Fruit fly (Drosophila melanogaster) whole organism, prepupa: ENCODE measurements around the gene sick.

Source experiments
- Blimp-1 ChIP-seq: fragments of 200-800 bp; sonication (Bioruptor generic); optimal IDR thresholded peaks from 3 replicates; lab custom pipeline; 2017; ENCODE audit warnings: missing biosample characterization, missing genetic modification characterization, mild to moderate bottlenecking, moderate library complexity, missing genetic modification reagents
- CG10669 ChIP-seq: fragments of 200-800 bp; sonication (Bioruptor generic); optimal IDR thresholded peaks from 3 replicates; lab custom pipeline; 2018; ENCODE audit warnings: missing biosample characterization, mild to moderate bottlenecking, missing genetic modification characterization, moderate library complexity
- CG11294 ChIP-seq: fragments of 200-800 bp; sonication (Bioruptor generic); IDR thresholded peaks from 2 replicates; pipeline ENCODE4 v1.3.6; 2022; ENCODE audit warnings: missing biosample characterization, missing genetic modification characterization
- CG15336 ChIP-seq: fragments of 200-800 bp; sonication (Bioruptor generic); IDR thresholded peaks from 2 replicates; pipeline ENCODE4 v1.3.6; 2022; ENCODE audit warnings: missing biosample characterization, missing genetic modification characterization
- CG3032 ChIP-seq: fragments of 200-800 bp; optimal IDR thresholded peaks from 2 replicates; lab custom pipeline; 2019; ENCODE audit warnings: missing biosample characterization, mild to moderate bottlenecking, missing genetic modification characterization, moderate library complexity
- CG31627 ChIP-seq: fragments of 200-800 bp; sonication (Bioruptor generic); optimal IDR thresholded peaks from 3 replicates; lab custom pipeline; 2016; ENCODE audit warnings: missing biosample characterization, missing genetic modification characterization
- CG32006 ChIP-seq: fragments of 200-800 bp; sonication (Bioruptor generic); optimal IDR thresholded peaks from 3 replicates; lab custom pipeline; 2017; ENCODE audit warnings: missing biosample characterization, mild to moderate bottlenecking, missing genetic modification characterization
- CG34406 ChIP-seq: fragments of 200-800 bp; sonication (Bioruptor generic); optimal IDR thresholded peaks from 3 replicates; lab custom pipeline; 2016; ENCODE audit warnings: missing biosample characterization, missing genetic modification characterization
- CG4318 ChIP-seq: fragments of 200-800 bp; sonication (Bioruptor generic); optimal IDR thresholded peaks from 3 replicates; lab custom pipeline; 2017; ENCODE audit warnings: missing biosample characterization, mild to moderate bottlenecking, missing genetic modification characterization
- CG6163 ChIP-seq: fragments of 200-800 bp; sonication (Bioruptor generic); IDR thresholded peaks from 3 replicates; pipeline ENCODE4 v1.3.6; 2022; ENCODE audit warnings: missing biosample characterization, missing genetic modification characterization
- CG6792 ChIP-seq: fragments of 200-800 bp; sonication (Bioruptor generic); optimal IDR thresholded peaks from 3 replicates; lab custom pipeline; 2016; ENCODE audit warnings: missing biosample characterization, missing genetic modification characterization
- CG6808 ChIP-seq: fragments of 200-800 bp; sonication (Bioruptor generic); optimal IDR thresholded peaks from 3 replicates; lab custom pipeline; 2017; ENCODE audit warnings: missing biosample characterization, missing genetic modification characterization, mild to moderate bottlenecking, moderate library complexity, missing genetic modification reagents
- CG6854 ChIP-seq: fragments of 200-800 bp; sonication (Bioruptor generic); optimal IDR thresholded peaks from 2 replicates; lab custom pipeline; 2017; ENCODE audit warnings: missing biosample characterization, mild to moderate bottlenecking, missing genetic modification characterization
- CG7368 ChIP-seq: fragments of 200-800 bp; sonication (Bioruptor generic); optimal IDR thresholded peaks from 3 replicates; lab custom pipeline; 2016; ENCODE audit warnings: missing biosample characterization, missing genetic modification characterization
- CG8119 ChIP-seq: fragments of 200-800 bp; sonication (Bioruptor generic); IDR thresholded peaks from 3 replicates; pipeline ENCODE4 v1.3.6; 2022; ENCODE audit warnings: missing biosample characterization, missing genetic modification characterization
- CG8632 ChIP-seq: fragments of 200-800 bp; sonication (Bioruptor generic); optimal IDR thresholded peaks from 3 replicates; lab custom pipeline; 2016; ENCODE audit warnings: missing biosample characterization, missing genetic modification characterization
- CG9139 ChIP-seq: fragments of 200-800 bp; sonication (Bioruptor generic); optimal IDR thresholded peaks from 3 replicates; lab custom pipeline; 2017; ENCODE audit warnings: missing biosample characterization, mild to moderate bottlenecking, missing genetic modification characterization
- Eip75B ChIP-seq: fragments of 200-800 bp; sonication (Bioruptor generic); optimal IDR thresholded peaks from 3 replicates; lab custom pipeline; 2016; ENCODE audit warnings: missing biosample characterization, missing genetic modification characterization
- Eip78C ChIP-seq: fragments of 200-800 bp; sonication (Bioruptor generic); peaks from one replicate; lab custom pipeline; 2016; ENCODE audit warnings: missing biosample characterization, missing genetic modification characterization
- Ets21C ChIP-seq: fragments of 200-800 bp; sonication (Bioruptor generic); optimal IDR thresholded peaks from 3 replicates; lab custom pipeline; 2016; ENCODE audit warnings: missing biosample characterization, missing genetic modification characterization
- Ets96B ChIP-seq: fragments of 200-800 bp; optimal IDR thresholded peaks from 2 replicates; lab custom pipeline; 2019; ENCODE audit warnings: missing biosample characterization, mild to moderate bottlenecking, missing genetic modification characterization, moderate library complexity
- Gug ChIP-seq: fragments of 200-800 bp; sonication (Bioruptor generic); IDR thresholded peaks from 2 replicates; pipeline ENCODE4 v1.3.6; 2022; ENCODE audit warnings: missing biosample characterization, missing genetic modification characterization
- Hr38 ChIP-seq: sonication (Bioruptor generic); optimal IDR thresholded peaks from 2 replicates; lab custom pipeline; 2016; ENCODE audit warnings: missing biosample characterization, missing genetic modification characterization
- Hr39 ChIP-seq: fragments of 200-800 bp; sonication (Bioruptor generic); optimal IDR thresholded peaks from 2 replicates; lab custom pipeline; 2016; ENCODE audit warnings: missing biosample characterization, missing genetic modification characterization
- Hr4 ChIP-seq: fragments of 200-800 bp; sonication (Bioruptor generic); optimal IDR thresholded peaks from 3 replicates; lab custom pipeline; 2016; ENCODE audit warnings: missing biosample characterization, missing genetic modification characterization
- Lpt ChIP-seq: fragments of 200-800 bp; sonication (Bioruptor generic); optimal IDR thresholded peaks from 3 replicates; lab custom pipeline; 2016; ENCODE audit warnings: missing biosample characterization, missing genetic modification characterization
- OdsH ChIP-seq: fragments of 200-800 bp; sonication (Bioruptor generic); optimal IDR thresholded peaks from 3 replicates; lab custom pipeline; 2016; ENCODE audit warnings: missing biosample characterization, missing genetic modification characterization
- Smox ChIP-seq: fragments of 200-800 bp; sonication (Bioruptor generic); optimal IDR thresholded peaks from 3 replicates; lab custom pipeline; 2016; ENCODE audit warnings: missing biosample characterization, missing genetic modification characterization
- Sox102F ChIP-seq: fragments of 200-800 bp; sonication (Bioruptor generic); optimal IDR thresholded peaks from 2 replicates; lab custom pipeline; 2016; ENCODE audit warnings: missing biosample characterization, mild to moderate bottlenecking, missing genetic modification characterization
- Sox14 ChIP-seq: fragments of 200-800 bp; sonication (Bioruptor generic); optimal IDR thresholded peaks from 3 replicates; lab custom pipeline; 2016; ENCODE audit warnings: missing biosample characterization, missing genetic modification characterization
- Sox15 ChIP-seq: fragments of 200-800 bp; sonication (Bioruptor generic); optimal IDR thresholded peaks from 3 replicates; lab custom pipeline; 2016; ENCODE audit warnings: missing biosample characterization, missing genetic modification characterization
- achi ChIP-seq: fragments of 200-800 bp; sonication (Bioruptor generic); optimal IDR thresholded peaks from 3 replicates; lab custom pipeline; 2016; ENCODE audit warnings: missing biosample characterization, missing genetic modification characterization
- acj6 ChIP-seq: fragments of 200-800 bp; sonication (Bioruptor generic); optimal IDR thresholded peaks from 3 replicates; lab custom pipeline; 2016; ENCODE audit warnings: missing biosample characterization, missing genetic modification characterization
- dac ChIP-seq: fragments of 200-800 bp; sonication (Bioruptor generic); optimal IDR thresholded peaks from 2 replicates; lab custom pipeline; 2017; ENCODE audit warnings: missing biosample characterization, mild to moderate bottlenecking, missing genetic modification characterization
- eg ChIP-seq: fragments of 200-800 bp; sonication (Bioruptor generic); IDR thresholded peaks from 3 replicates; pipeline ENCODE4 v1.3.6; 2022; ENCODE audit warnings: missing biosample characterization, missing genetic modification characterization
- fd59A ChIP-seq: fragments of 200-800 bp; sonication (Bioruptor generic); optimal IDR thresholded peaks from 2 replicates; lab custom pipeline; 2017; ENCODE audit warnings: missing biosample characterization, mild to moderate bottlenecking, missing genetic modification characterization, missing genetic modification reagents
- fd85E ChIP-seq: fragments of 200-800 bp; sonication (Bioruptor generic); optimal IDR thresholded peaks from 3 replicates; lab custom pipeline; 2016; ENCODE audit warnings: missing biosample characterization, missing genetic modification characterization
- fkh ChIP-seq: fragments of 200-800 bp; sonication (Bioruptor generic); optimal IDR thresholded peaks from 3 replicates; lab custom pipeline; 2017; ENCODE audit warnings: missing biosample characterization, mild to moderate bottlenecking, missing genetic modification characterization, moderate library complexity
- pdm3 ChIP-seq: fragments of 200-800 bp; sonication (Bioruptor generic); optimal IDR thresholded peaks from 3 replicates; lab custom pipeline; 2016; ENCODE audit warnings: missing biosample characterization, missing genetic modification characterization
- salr ChIP-seq, 2 experiments: fragments of 200-800 bp; sonication (Bioruptor generic); optimal IDR thresholded peaks; 3 replicates each; lab custom pipeline; 2016 to 2018; ENCODE audit warnings: missing biosample characterization in 2 of 2, missing genetic modification characterization in 2 of 2, mild to moderate bottlenecking in 1 of 2
- spab ChIP-seq: fragments of 200-800 bp; sonication (Bioruptor generic); optimal IDR thresholded peaks from 2 replicates; lab custom pipeline; 2017; ENCODE audit warnings: missing biosample characterization, mild to moderate bottlenecking, missing genetic modification characterization, missing genetic modification reagents
- ss ChIP-seq, 2 experiments: fragments of 200-800 bp; sonication (Bioruptor generic); optimal IDR thresholded peaks; 2 replicates in 1 of 2; 3 replicates in 1 of 2; lab custom pipeline; 2017 to 2018; ENCODE audit warnings: mild to moderate bottlenecking in 2 of 2, missing biosample characterization in 2 of 2, missing genetic modification characterization in 2 of 2, moderate library complexity in 1 of 2
- svp ChIP-seq: fragments of 200-800 bp; sonication (Bioruptor generic); peaks from one replicate; lab custom pipeline; 2016; ENCODE audit warnings: missing biosample characterization, missing genetic modification characterization
- topi ChIP-seq: fragments of 200-800 bp; sonication (Bioruptor generic); optimal IDR thresholded peaks from 3 replicates; lab custom pipeline; 2016; ENCODE audit warnings: missing biosample characterization, missing genetic modification characterization
- vri ChIP-seq: fragments of 200-800 bp; sonication (Bioruptor generic); optimal IDR thresholded peaks from 3 replicates; lab custom pipeline; 2016; ENCODE audit warnings: missing biosample characterization, mild to moderate bottlenecking, missing genetic modification characterization

sick gene

DNA sequence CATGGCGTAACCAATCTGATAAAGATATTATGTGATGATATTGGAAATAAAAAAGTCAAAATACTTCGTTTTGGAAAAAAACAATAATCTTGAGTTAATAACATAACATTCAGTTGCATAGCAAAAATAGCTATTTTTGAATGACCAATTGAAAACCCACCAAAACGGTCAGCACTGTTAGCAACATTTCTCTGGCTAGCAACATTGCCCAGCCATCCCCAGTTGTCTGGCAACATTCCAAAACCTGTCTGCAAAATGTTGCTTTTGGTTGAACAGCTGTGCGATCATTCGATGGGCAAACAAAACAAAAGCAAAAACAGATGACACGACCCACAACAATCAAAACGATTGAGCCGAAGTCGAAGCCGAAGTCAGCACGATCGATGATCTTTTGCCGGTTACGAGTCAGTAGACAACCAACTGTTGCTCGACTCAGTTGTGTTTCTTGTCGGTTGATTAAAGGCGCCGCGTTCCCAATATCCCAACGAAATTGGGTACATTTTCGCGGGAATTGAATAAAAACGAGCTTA, 69.4 kb downstream of the sick start (continued):
- peak; percentile 51 to 67 for TF ChIP-seq ss (GFP tag; optimal IDR thresholded peaks at IDR 0.05; lab: Kevin White, UChicago)
- TF ChIP-seq vri (GFP tag; lab: Kevin White, UChicago) = peak; percentile 85
- TF ChIP-seq CG34406 (GFP tag; lab: Kevin White, UChicago) = peak; percentile 85
- peak; percentile 83 for TF ChIP-seq CG8632 (GFP tag; lab: Kevin White, UChicago)
- peak; percentile 91 for TF ChIP-seq acj6
- TF ChIP-seq Eip75B (GFP tag; lab: Kevin White, UChicago) = peak; percentile 84
- TF ChIP-seq Ets21C (GFP tag; lab: Kevin White, UChicago) = peak; percentile 83
- peak; percentile 82 for TF ChIP-seq CG11294
- peak; percentile 90 for TF ChIP-seq Hr39 (GFP tag; lab: Kevin White, UChicago)
- peak; percentile 83 for TF ChIP-seq dac
- peak; percentile 86 for TF ChIP-seq CG31627 (GFP tag; lab: Kevin White, UChicago)
- TF ChIP-seq CG6163 = peak; percentile 89
- peak; percentile 84 for TF ChIP-seq svp (GFP tag; lab: Kevin White, UChicago)
- peak; percentile 79 for TF ChIP-seq Lpt (GFP tag; lab: Kevin White, UChicago)
- peak; percentile 66 for TF ChIP-seq CG7368
- peak; percentile 89 for TF ChIP-seq achi (GFP tag; lab: Kevin White, UChicago)
- peak; percentile 78 for TF ChIP-seq CG10669 (GFP tag; lab: Kevin White, UChicago)
- TF ChIP-seq fd85E = peak; percentile 64
- peak; percentile 75 for TF ChIP-seq fd59A
- TF ChIP-seq Sox14 = peak; percentile 91
- TF ChIP-seq Smox (GFP tag; lab: Kevin White, UChicago) = peak; percentile 88
- TF ChIP-seq CG6808 (GFP tag; lab: Kevin White, UChicago) = peak; percentile 34
- TF ChIP-seq pdm3 (GFP tag; lab: Kevin White, UChicago) = peak; percentile 88
- TF ChIP-seq Sox102F (GFP tag; lab: Kevin White, UChicago) = peak; percentile 85
- TF ChIP-seq CG3032 = peak; percentile 70
- peak; percentile 36 for TF ChIP-seq Hr38
- TF ChIP-seq CG9139 = peak; percentile 14
- peak; percentile 25 for TF ChIP-seq Blimp-1
- TF ChIP-seq Hr4 (GFP tag; lab: Kevin White, UChicago) = peak; percentile 85
- TF ChIP-seq Gug (GFP tag; lab: Robert Waterston, UW) = peak; percentile 90
- peak; percentile 57 for TF ChIP-seq topi (GFP tag; lab: Kevin White, UChicago)
- peak; percentile 91 for TF ChIP-seq CG32006
- peak; percentile 41 for TF ChIP-seq fkh (GFP tag; lab: Kevin White, UChicago)

DNA sequence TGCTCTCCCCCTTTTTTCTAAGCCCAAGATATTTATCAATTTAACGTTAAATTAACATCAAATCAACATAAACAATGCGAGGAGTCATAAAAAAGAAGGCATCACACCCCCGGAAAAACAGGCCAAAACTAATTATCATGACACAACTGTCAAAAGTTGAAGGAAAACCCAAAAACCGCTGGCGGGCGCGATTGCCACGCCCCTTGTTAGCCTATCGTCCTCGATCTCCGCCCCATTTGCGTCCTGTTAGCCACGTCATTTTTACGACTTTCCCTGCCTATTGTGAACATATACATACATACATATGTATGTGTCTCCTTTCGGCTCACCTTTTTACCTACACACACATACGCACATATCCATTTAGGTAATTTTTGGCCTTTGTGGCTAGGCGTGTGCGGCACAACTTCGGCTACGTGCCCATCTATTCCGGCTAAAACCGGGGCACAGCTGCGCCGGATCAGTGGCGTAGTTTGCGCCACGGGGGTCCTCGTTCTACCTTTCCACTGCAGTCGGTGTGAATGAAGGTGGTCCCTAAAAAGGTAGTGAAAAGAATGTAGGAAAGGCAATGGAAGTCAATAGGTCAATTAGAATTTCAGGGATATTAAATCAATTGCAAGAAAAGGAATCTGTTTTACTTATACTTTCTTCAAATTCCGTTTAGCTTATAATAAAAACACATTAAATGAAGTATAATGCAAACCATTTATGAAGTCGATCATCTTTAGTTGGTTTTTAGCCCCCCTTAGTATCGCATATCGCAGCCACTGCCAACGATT, 70.6 kb downstream of the sick start:
- TF ChIP-seq Sox102F (GFP tag; lab: Kevin White, UChicago) (no peak), CG6854 (no peak), CG3032 (no peak), Smox (GFP tag; lab: Kevin White, UChicago) (no peak), Hr4 (GFP tag; lab: Kevin White, UChicago) (peak; percentile 12), CG4318 (GFP tag; lab: Kevin White, UChicago) (no peak), spab (GFP tag; lab: Kevin White, UChicago) (no peak), CG32006 (peak; percentile 39), Eip78C (GFP tag; lab: Kevin White, UChicago) (no peak), Ets96B (no peak), CG31627 (GFP tag; lab: Kevin White, UChicago) (no peak), Lpt (GFP tag; lab: Kevin White, UChicago) (no peak), achi (GFP tag; lab: Kevin White, UChicago) (peak; percentile 2), CG34406 (GFP tag; lab: Kevin White, UChicago) (no peak), pdm3 (GFP tag; lab: Kevin White, UChicago) (no peak), OdsH (peak; percentile 3), Blimp-1 (no peak), acj6 (peak; percentile 3), CG15336 (peak; percentile 19; the same call in 1 of the 2 replicates), Sox15 (no peak), salr (GFP tag; optimal IDR thresholded peaks at IDR 0.05; lab: Kevin White, UChicago) (no peak), CG6808 (GFP tag; lab: Kevin White, UChicago) (no peak), fd85E (no peak), CG8119 (no peak; the same call in 2 of the 3 replicates), eg (GFP tag; lab: Robert Waterston, UW) (0 out of 3 replicates have a peak, but pooled peaks have one; percentile 8), CG6792 (GFP tag; lab: Kevin White, UChicago) (no peak)
